Worm (Caenorhabditis elegans) whole organism, late embryonic: ENCODE results near the gene col-111.

Experiments
- C08G9.2 ChIP-seq: sonication (generic microtip); optimal IDR thresholded peaks from 2 replicates; lab custom pipeline; 2016; ENCODE audit warnings: mild to moderate bottlenecking, missing genetic modification characterization, moderate library complexity, missing compliant biosample characterization
- F13H6.1 ChIP-seq: sonication (generic microtip); optimal IDR thresholded peaks from 2 replicates; lab custom pipeline; 2016; ENCODE audit warnings: missing genetic modification characterization, missing compliant biosample characterization
- K02D7.2 ChIP-seq: sonication (generic microtip); optimal IDR thresholded peaks from 2 replicates; lab custom pipeline; 2017; ENCODE audit warnings: mild to moderate bottlenecking, missing genetic modification characterization, missing compliant biosample characterization
- ahr-1 ChIP-seq: sonication (generic microtip); optimal IDR thresholded peaks from 2 replicates; lab custom pipeline; 2016; ENCODE audit warnings: missing genetic modification characterization, missing compliant biosample characterization
- ceh-14 ChIP-seq: sonication (generic microtip); optimal IDR thresholded peaks from 2 replicates; lab custom pipeline; 2016; ENCODE audit warnings: missing genotype, missing genetic modification characterization, missing compliant biosample characterization
- ceh-18 ChIP-seq: sonication (generic microtip); optimal IDR thresholded peaks from 2 replicates; lab custom pipeline; 2016; ENCODE audit warnings: missing genetic modification characterization, missing compliant biosample characterization
- ceh-2 ChIP-seq: sonication (generic microtip); optimal IDR thresholded peaks from 2 replicates; lab custom pipeline; 2016; ENCODE audit warnings: missing genotype, missing genetic modification characterization, missing compliant biosample characterization
- ceh-22 ChIP-seq: sonication (generic microtip); optimal IDR thresholded peaks from 2 replicates; lab custom pipeline; 2017; ENCODE audit warnings: missing biosample characterization, missing genetic modification characterization
- ceh-24 ChIP-seq: sonication (generic microtip); optimal IDR thresholded peaks from 2 replicates; lab custom pipeline; 2016; ENCODE audit warnings: mild to moderate bottlenecking, missing genetic modification characterization, missing compliant biosample characterization
- ceh-30 ChIP-seq: fragments of 150-350 bp; optimal IDR thresholded peaks from 2 replicates; lab custom pipeline; 2014; ENCODE audit warnings: missing biosample characterization, missing genetic modification characterization
- ceh-31 ChIP-seq: sonication (generic microtip); optimal IDR thresholded peaks from 2 replicates; lab custom pipeline; 2016; ENCODE audit warnings: missing genetic modification characterization, missing compliant biosample characterization
- ceh-34 ChIP-seq: sonication (generic microtip); optimal IDR thresholded peaks from 2 replicates; lab custom pipeline; 2016; ENCODE audit warnings: mild to moderate bottlenecking, missing genetic modification characterization, missing compliant biosample characterization
- ceh-45 ChIP-seq: fragments of 200-800 bp; sonication (Bioruptor generic); IDR thresholded peaks from 2 replicates; pipeline ENCODE4 v1.3.6; 2022; ENCODE audit warnings: missing genetic modification reagents, missing genetic modification characterization, missing compliant biosample characterization
- ceh-48 ChIP-seq: sonication (generic microtip); optimal IDR thresholded peaks from 2 replicates; lab custom pipeline; 2016; ENCODE audit warnings: missing genetic modification characterization, inconsistent platforms, missing compliant biosample characterization
- ceh-6 ChIP-seq: fragments of 200-800 bp; sonication (Bioruptor generic); optimal IDR thresholded peaks from 2 replicates; lab custom pipeline; 2018; ENCODE audit warnings: mild to moderate bottlenecking, missing genetic modification characterization, missing compliant biosample characterization
- dmd-4 ChIP-seq: sonication (generic microtip); optimal IDR thresholded peaks from 2 replicates; lab custom pipeline; 2016; ENCODE audit warnings: borderline replicate concordance, missing genetic modification characterization, missing compliant biosample characterization
- elt-2 ChIP-seq: sonication (generic microtip); optimal IDR thresholded peaks from 2 replicates; lab custom pipeline; 2016; ENCODE audit warnings: missing genetic modification reagents, missing genetic modification characterization, missing compliant biosample characterization
- elt-4 ChIP-seq: sonication (generic microtip); optimal IDR thresholded peaks from 2 replicates; lab custom pipeline; 2016; ENCODE audit warnings: missing genetic modification characterization, missing compliant biosample characterization
- eyg-1 ChIP-seq: sonication (generic microtip); optimal IDR thresholded peaks from 2 replicates; lab custom pipeline; 2016; ENCODE audit warnings: missing genotype, missing genetic modification characterization, missing compliant biosample characterization
- fkh-10 ChIP-seq: fragments of 150-350 bp; optimal IDR thresholded peaks from 2 replicates; lab custom pipeline; 2014; ENCODE audit warnings: missing biosample characterization, missing genetic modification reagents, missing genetic modification characterization
- fkh-6 ChIP-seq: sonication (generic microtip); optimal IDR thresholded peaks from 2 replicates; lab custom pipeline; 2016; ENCODE audit warnings: missing genetic modification characterization, missing compliant biosample characterization
- gmeb-2 ChIP-seq: sonication (generic microtip); optimal IDR thresholded peaks from 2 replicates; lab custom pipeline; 2016; ENCODE audit warnings: missing genetic modification characterization, inconsistent platforms, missing compliant biosample characterization
- hlh-15 ChIP-seq: sonication (generic microtip); optimal IDR thresholded peaks from 2 replicates; lab custom pipeline; 2016; ENCODE audit warnings: missing genetic modification characterization, missing compliant biosample characterization
- hlh-6 ChIP-seq: sonication (generic microtip); optimal IDR thresholded peaks from 2 replicates; lab custom pipeline; 2016; ENCODE audit warnings: missing genotype, missing genetic modification characterization, missing compliant biosample characterization
- lim-6 ChIP-seq: sonication (generic microtip); optimal IDR thresholded peaks from 2 replicates; lab custom pipeline; 2016; ENCODE audit warnings: missing genetic modification characterization, missing compliant biosample characterization
- lin-11 ChIP-seq: fragments of 200-800 bp; sonication (Bioruptor generic); optimal IDR thresholded peaks from 2 replicates; lab custom pipeline; 2018; ENCODE audit warnings: mild to moderate bottlenecking, missing genetic modification characterization, missing compliant biosample characterization
- madf-2 ChIP-seq: sonication (generic microtip); optimal IDR thresholded peaks from 2 replicates; lab custom pipeline; 2017; ENCODE audit warnings: missing genetic modification characterization, missing compliant biosample characterization
- mec-3 ChIP-seq: sonication (generic microtip); optimal IDR thresholded peaks from 2 replicates; lab custom pipeline; 2016; ENCODE audit warnings: borderline replicate concordance, missing genetic modification characterization, missing compliant biosample characterization
- nfya-1 ChIP-seq: sonication (generic microtip); optimal IDR thresholded peaks from 2 replicates; lab custom pipeline; 2017; ENCODE audit warnings: missing genetic modification characterization, mild to moderate bottlenecking, missing compliant biosample characterization, antibody characterized with exemption, moderate library complexity
- pha-4 ChIP-seq: fragments of 150-350 bp; optimal IDR thresholded peaks from 2 replicates; lab custom pipeline; 2018; ENCODE audit warnings: missing biosample characterization, missing genetic modification reagents, missing genetic modification characterization
- pqm-1 ChIP-seq: sonication (generic microtip); optimal IDR thresholded peaks from 2 replicates; lab custom pipeline; 2016; ENCODE audit warnings: missing genetic modification characterization, missing compliant biosample characterization
- pros-1 ChIP-seq: fragments of 150-350 bp; optimal IDR thresholded peaks from 2 replicates; lab custom pipeline; 2014; ENCODE audit warnings: missing biosample characterization, missing genetic modification reagents, missing genetic modification characterization
- ref-2 ChIP-seq: sonication (generic microtip); optimal IDR thresholded peaks from 2 replicates; lab custom pipeline; 2016; ENCODE audit warnings: missing genetic modification characterization, missing compliant biosample characterization
- rnt-1 ChIP-seq: sonication (generic microtip); optimal IDR thresholded peaks from 2 replicates; lab custom pipeline; 2016; ENCODE audit warnings: missing genetic modification characterization, missing compliant biosample characterization
- syd-9 ChIP-seq: sonication (generic microtip); optimal IDR thresholded peaks from 2 replicates; lab custom pipeline; 2016; ENCODE audit warnings: mild to moderate bottlenecking, missing genetic modification characterization, moderate library complexity, missing compliant biosample characterization
- tbx-2 ChIP-seq: sonication (generic microtip); optimal IDR thresholded peaks from 2 replicates; lab custom pipeline; 2016; ENCODE audit warnings: missing genetic modification characterization, missing compliant biosample characterization
- tbx-7 ChIP-seq: sonication (generic microtip); optimal IDR thresholded peaks from 2 replicates; lab custom pipeline; 2016; ENCODE audit warnings: missing genotype, missing genetic modification characterization, missing compliant biosample characterization
- ttx-3 ChIP-seq: sonication (generic microtip); optimal IDR thresholded peaks from 2 replicates; lab custom pipeline; 2016; ENCODE audit warnings: missing genetic modification reagents, missing genetic modification characterization, missing compliant biosample characterization
- unc-42 ChIP-seq: sonication (generic microtip); optimal IDR thresholded peaks from 2 replicates; lab custom pipeline; 2016; ENCODE audit warnings: missing genotype, missing genetic modification characterization, missing compliant biosample characterization
- unc-86 ChIP-seq: sonication (generic microtip); optimal IDR thresholded peaks from 2 replicates; lab custom pipeline; 2016; ENCODE audit warnings: missing genetic modification characterization, missing compliant biosample characterization

The col-111 gene

ce11 chrIV:4652365-4652844 lies 5.4 kb downstream of the col-111 start, which contains the start of gene F29B9.5:
Gene F29B9.5, plus strand, starts transcription at chrIV:4652415.
- TF ChIP-seq gmeb-2 (tag; lab: Kevin White, UChicago) (no peak), ahr-1 (tag; lab: Kevin White, UChicago) (no peak), unc-86 (tag; lab: Kevin White, UChicago) (no peak), hlh-6 (tag; lab: Kevin White, UChicago) (no peak), mec-3 (tag; lab: Kevin White, UChicago) (no peak), dmd-4 (tag; lab: Kevin White, UChicago) (no peak), ceh-45 (GFP tag; lab: Robert Waterston, UW) (no peak)

ce11 chrIV:4650624-4651094 lies 7.1 kb downstream of the col-111 start, which contains the start of gene ubc-9:
Gene ubc-9, plus strand, starts transcription at chrIV:4651044.
- TF ChIP-seq ref-2 (tag; lab: Kevin White, UChicago), result peak; percentile 45
- peak; percentile 60 for TF ChIP-seq ceh-31 (tag; lab: Kevin White, UChicago)
- peak; percentile 32 for TF ChIP-seq tbx-2 (tag; lab: Kevin White, UChicago)
- TF ChIP-seq ceh-24 (tag; lab: Kevin White, UChicago), result no peak
- no peak for TF ChIP-seq ceh-30 (tag; lab: Kevin White, UChicago)
- TF ChIP-seq C08G9.2 (tag; lab: Kevin White, UChicago), result peak; percentile 27
- peak; percentile 30 for TF ChIP-seq ceh-18 (tag; lab: Kevin White, UChicago)
- TF ChIP-seq elt-2, result peak; percentile 64
- TF ChIP-seq ttx-3, result peak; percentile 15
- TF ChIP-seq ceh-14 (tag; lab: Kevin White, UChicago), result peak; percentile 35
- peak; percentile 36 for TF ChIP-seq unc-42 (tag; lab: Kevin White, UChicago)
- TF ChIP-seq nfya-1, result peak; percentile 42
- peak; percentile 96 for TF ChIP-seq ceh-48
- peak; percentile 36 for TF ChIP-seq madf-2 (tag; lab: Kevin White, UChicago)
- TF ChIP-seq ceh-34, result peak; percentile 22
- no peak for TF ChIP-seq F13H6.1 (tag; lab: Kevin White, UChicago)
- no peak for TF ChIP-seq mec-3 (tag; lab: Kevin White, UChicago)

ce11 chrIV:4649460-4649859 lies 8.3 kb downstream of the col-111 start, which contains the start of gene F29B9.7:
Gene F29B9.7, plus strand, starts transcription at chrIV:4649760.
- no peak for TF ChIP-seq pha-4
- TF ChIP-seq rnt-1 (tag; lab: Kevin White, UChicago), result no peak
- TF ChIP-seq fkh-6 (tag; lab: Kevin White, UChicago), result no peak
- no peak for TF ChIP-seq lim-6 (tag; lab: Kevin White, UChicago)
- no peak for TF ChIP-seq hlh-15 (tag; lab: Kevin White, UChicago)
- TF ChIP-seq syd-9 (tag; lab: Kevin White, UChicago), result no peak
- no peak for TF ChIP-seq elt-4 (tag; lab: Kevin White, UChicago)
- no peak for TF ChIP-seq pqm-1 (tag; lab: Kevin White, UChicago)
- TF ChIP-seq lin-11 (tag; lab: Kevin White, UChicago), result no peak
- no peak for TF ChIP-seq eyg-1 (tag; lab: Kevin White, UChicago)
- TF ChIP-seq, all 69 proteins: peak for 0

- TF ChIP-seq K02D7.2 (tag; lab: Kevin White, UChicago) (no peak), unc-42 (tag; lab: Kevin White, UChicago) (no peak), ceh-24 (tag; lab: Kevin White, UChicago) (no peak), pros-1 (tag; lab: Kevin White, UChicago) (no peak), ceh-2 (tag; lab: Kevin White, UChicago) (no peak), ceh-22 (no peak), pha-4 (no peak), dmd-4 (tag; lab: Kevin White, UChicago) (no peak), ceh-14 (tag; lab: Kevin White, UChicago) (no peak), C08G9.2 (tag; lab: Kevin White, UChicago) (no peak), tbx-7 (tag; lab: Kevin White, UChicago) (no peak), fkh-10 (GFP tag; lab: Kevin White, UChicago) (no peak), ceh-6 (GFP tag; lab: Kevin White, UChicago) (no peak), madf-2 (tag; lab: Kevin White, UChicago) (no peak), gmeb-2 (tag; lab: Kevin White, UChicago) (no peak), ceh-48 (no peak), lim-6 (tag; lab: Kevin White, UChicago) (no peak), F13H6.1 (tag; lab: Kevin White, UChicago) (no peak)
- TF ChIP-seq, all 69 proteins: peak for 0
These were observed 10.4 kb downstream of the col-111 start, which contains the start of gene F29B9.8 for ce11 chrIV:4647385-4647784. Gene F29B9.8, plus strand, starts transcription at chrIV:4647685.
